Worm (Caenorhabditis elegans) whole organism, L4 larva: ENCODE measurements around the gene C27D6.15.
A peak's percentile ranks its signal among the peaks of the same experiment; 100 is the strongest.

ENCODE experiments used
- D1046.2 ChIP-seq: fragments of 200-800 bp; sonication (Bioruptor generic); IDR thresholded peaks from 2 replicates; pipeline ENCODE4 v1.3.6; 2022; ENCODE audit warnings: missing genetic modification characterization, missing compliant biosample characterization
- F10B5.3 ChIP-seq: sonication (generic microtip); optimal IDR thresholded peaks from 2 replicates; lab custom pipeline; 2016; ENCODE audit warnings: mild to moderate bottlenecking, missing genetic modification characterization, missing compliant biosample characterization
- F26F4.8 ChIP-seq: fragments of 200-800 bp; sonication (Bioruptor generic); conservative IDR thresholded peaks from 2 replicates; pipeline ENCODE4 v1.3.6; 2022; ENCODE audit warnings: missing genetic modification characterization, missing compliant biosample characterization
- T20F7.1 ChIP-seq: fragments of 200-800 bp; sonication (Bioruptor generic); optimal IDR thresholded peaks from 2 replicates; lab custom pipeline; 2018; ENCODE audit warnings: mild to moderate bottlenecking, missing genetic modification characterization, missing compliant biosample characterization
- T26A8.4 ChIP-seq: fragments of 200-800 bp; sonication (Bioruptor generic); IDR thresholded peaks from 2 replicates; pipeline ENCODE4 v1.3.6; 2022; ENCODE audit warnings: missing genetic modification characterization, missing compliant biosample characterization
- Y48G9A.11 ChIP-seq: fragments of 200-800 bp; sonication (Bioruptor generic); IDR thresholded peaks from 2 replicates; pipeline ENCODE4 v1.3.6; 2022; ENCODE audit warnings: missing genetic modification reagents, missing genetic modification characterization, missing compliant biosample characterization
- aha-1 ChIP-seq: fragments of 150-350 bp; peaks from one replicate; lab custom pipeline; 2014; ENCODE audit warnings: missing biosample characterization, missing genetic modification characterization
- ama-1 ChIP-seq: fragments of 150-350 bp; optimal IDR thresholded peaks from 2 replicates; lab custom pipeline; 2014; ENCODE audit warnings: inconsistent platforms, mixed read lengths
- attf-4 ChIP-seq: sonication (generic microtip); optimal IDR thresholded peaks from 3 replicates; lab custom pipeline; 2017; ENCODE audit warnings: missing biosample characterization, missing genetic modification characterization
- ceh-20 ChIP-seq: fragments of 200-800 bp; sonication (Bioruptor generic); IDR thresholded peaks from 2 replicates; pipeline ENCODE4 v1.3.6; 2022; ENCODE audit warnings: missing genetic modification reagents, missing genetic modification characterization, missing compliant biosample characterization
- ceh-44 ChIP-seq: fragments of 200-800 bp; sonication (Bioruptor generic); IDR thresholded peaks from 2 replicates; pipeline ENCODE4 v1.3.6; 2022; ENCODE audit warnings: missing genetic modification reagents, missing genetic modification characterization, missing compliant biosample characterization
- ceh-62 ChIP-seq: sonication (generic microtip); optimal IDR thresholded peaks from 2 replicates; lab custom pipeline; 2017; ENCODE audit warnings: missing biosample characterization, missing genetic modification characterization
- cey-2 ChIP-seq: sonication (generic microtip); optimal IDR thresholded peaks from 3 replicates; lab custom pipeline; 2017; ENCODE audit warnings: missing genetic modification characterization, mild to moderate bottlenecking, missing compliant biosample characterization, antibody characterized with exemption, borderline replicate concordance; ENCODE audit not compliant: insufficient read depth
- ctbp-1 ChIP-seq: fragments of 200-800 bp; sonication (Bioruptor generic); IDR thresholded peaks from 2 replicates; pipeline ENCODE4 v1.3.6; 2022; ENCODE audit warnings: missing genetic modification reagents, missing genetic modification characterization, missing compliant biosample characterization
- daf-16 ChIP-seq, 3 experiments: sonication (generic microtip); optimal IDR thresholded peaks; 2 replicates each; lab custom pipeline; 2016 to 2017; ENCODE audit warnings: missing genetic modification characterization in 3 of 3, missing genetic modification reagents in 3 of 3, mild to moderate bottlenecking in 2 of 3, missing compliant biosample characterization in 2 of 3, missing biosample characterization in 1 of 3, moderate library complexity in 1 of 3
- daf-19 ChIP-seq: fragments of 200-800 bp; sonication (Bioruptor generic); conservative IDR thresholded peaks from 2 replicates; pipeline ENCODE4 v1.3.6; 2022; ENCODE audit warnings: missing genetic modification characterization, missing compliant biosample characterization
- daf-8 ChIP-seq: fragments of 200-800 bp; sonication (Bioruptor generic); IDR thresholded peaks from 2 replicates; pipeline ENCODE4 v1.3.6; 2022; ENCODE audit warnings: missing genetic modification characterization, missing compliant biosample characterization
- dmd-8 ChIP-seq: fragments of 200-800 bp; sonication (Bioruptor generic); IDR thresholded peaks from 2 replicates; pipeline ENCODE4 v1.3.6; 2022; ENCODE audit warnings: missing genetic modification characterization, missing compliant biosample characterization
- dpl-1 ChIP-seq: fragments of 150-350 bp; optimal IDR thresholded peaks from 2 replicates; lab custom pipeline; 2014; ENCODE audit warnings: missing biosample characterization, missing genetic modification reagents, missing genetic modification characterization
- egl-43 ChIP-seq: fragments of 200-800 bp; sonication (Bioruptor generic); IDR thresholded peaks from 2 replicates; pipeline ENCODE4 v1.3.6; 2022; ENCODE audit warnings: missing genetic modification reagents, missing genetic modification characterization, missing compliant biosample characterization
- fos-1 ChIP-seq: fragments of 150-350 bp; optimal IDR thresholded peaks from 2 replicates; lab custom pipeline; 2014; ENCODE audit warnings: missing biosample characterization, missing genetic modification characterization
- gei-8 ChIP-seq: fragments of 200-800 bp; sonication (Bioruptor generic); optimal IDR thresholded peaks from 2 replicates; lab custom pipeline; 2018; ENCODE audit warnings: mild to moderate bottlenecking, missing genetic modification characterization, missing compliant biosample characterization
- hif-1 ChIP-seq, 2 experiments: sonication (generic microtip); optimal IDR thresholded peaks; 2 replicates each; lab custom pipeline; 2016 to 2017; ENCODE audit warnings: missing compliant biosample characterization in 2 of 2, missing genetic modification characterization in 2 of 2, missing genetic modification reagents in 2 of 2, missing genotype in 2 of 2, mild to moderate bottlenecking in 1 of 2
- hlh-11 ChIP-seq: fragments of 200-800 bp; sonication (Bioruptor generic); optimal IDR thresholded peaks from 2 replicates; lab custom pipeline; 2018; ENCODE audit warnings: mild to moderate bottlenecking, missing genetic modification characterization, missing compliant biosample characterization
- hmg-1.1 ChIP-seq: fragments of 200-800 bp; sonication (Bioruptor generic); IDR thresholded peaks from 2 replicates; pipeline ENCODE4 v1.3.6; 2022; ENCODE audit warnings: missing genetic modification reagents, missing genetic modification characterization, missing compliant biosample characterization
- jun-1 ChIP-seq: fragments of 150-350 bp; optimal IDR thresholded peaks from 2 replicates; lab custom pipeline; 2014; ENCODE audit warnings: missing biosample characterization, missing genetic modification reagents, missing genetic modification characterization
- lim-7 ChIP-seq: fragments of 200-800 bp; sonication (Bioruptor generic); IDR thresholded peaks from 2 replicates; pipeline ENCODE4 v1.3.6; 2022; ENCODE audit warnings: missing genetic modification characterization, missing compliant biosample characterization
- lin-15B ChIP-seq: fragments of 150-350 bp; sonication (generic microtip); optimal IDR thresholded peaks from 3 replicates; lab custom pipeline; 2014; ENCODE audit warnings: missing biosample characterization, missing genetic modification characterization
- lin-38 ChIP-seq: fragments of 200-800 bp; sonication (Bioruptor generic); IDR thresholded peaks from 2 replicates; pipeline ENCODE4 v1.3.6; 2022; ENCODE audit warnings: missing genetic modification reagents, missing genetic modification characterization, missing compliant biosample characterization
- lin-39 ChIP-seq: fragments of 150-350 bp; optimal IDR thresholded peaks from 2 replicates; lab custom pipeline; 2014; ENCODE audit warnings: missing biosample characterization, missing genetic modification reagents, missing genetic modification characterization
- madf-5 ChIP-seq, 2 experiments: fragments of 200-800 bp; sonication (Bioruptor generic); IDR thresholded peaks; 2 replicates each; pipeline ENCODE4 v1.3.6; 2022; ENCODE audit warnings: missing compliant biosample characterization in 2 of 2, missing genetic modification characterization in 2 of 2
- madf-9 ChIP-seq: fragments of 200-800 bp; sonication (Bioruptor generic); conservative IDR thresholded peaks from 2 replicates; pipeline ENCODE4 v1.3.6; 2022; ENCODE audit warnings: missing genetic modification reagents, missing genetic modification characterization, missing compliant biosample characterization
- mdt-29 ChIP-seq: fragments of 200-800 bp; sonication (Bioruptor generic); IDR thresholded peaks from 2 replicates; pipeline ENCODE4 v1.3.6; 2022; ENCODE audit warnings: missing genetic modification reagents, missing genetic modification characterization, missing compliant biosample characterization
- mep-1 ChIP-seq: fragments of 150-350 bp; sonication (generic microtip); optimal IDR thresholded peaks from 3 replicates; lab custom pipeline; 2014; ENCODE audit warnings: missing biosample characterization, missing genetic modification characterization
- mes-2 ChIP-seq: sonication (generic microtip); optimal IDR thresholded peaks from 2 replicates; lab custom pipeline; 2016; ENCODE audit warnings: missing genotype, mild to moderate bottlenecking, missing genetic modification characterization, missing compliant biosample characterization; ENCODE audit not compliant: poor library complexity, severe bottlenecking
- mxl-2 ChIP-seq: fragments of 200-800 bp; sonication (Bioruptor generic); conservative IDR thresholded peaks from 2 replicates; pipeline ENCODE4 v1.3.6; 2022; ENCODE audit warnings: missing genetic modification reagents, missing genetic modification characterization, missing compliant biosample characterization
- nhr-102 ChIP-seq: sonication (generic microtip); optimal IDR thresholded peaks from 2 replicates; lab custom pipeline; 2016; ENCODE audit warnings: mild to moderate bottlenecking, missing genetic modification characterization, moderate library complexity, missing compliant biosample characterization
- nhr-11 ChIP-seq: fragments of 150-350 bp; optimal IDR thresholded peaks from 2 replicates; lab custom pipeline; 2014; ENCODE audit warnings: missing biosample characterization, missing genetic modification characterization
- nhr-237 ChIP-seq: sonication (generic microtip); optimal IDR thresholded peaks from 2 replicates; lab custom pipeline; 2017; ENCODE audit warnings: missing biosample characterization, missing genetic modification characterization
- nhr-41 ChIP-seq: fragments of 200-800 bp; sonication (Bioruptor generic); IDR thresholded peaks from 2 replicates; pipeline ENCODE4 v1.3.6; 2022; ENCODE audit warnings: missing genetic modification reagents, missing genetic modification characterization, missing compliant biosample characterization
- nhr-6 ChIP-seq: fragments of 150-350 bp; optimal IDR thresholded peaks from 2 replicates; lab custom pipeline; 2014; ENCODE audit warnings: missing biosample characterization, missing genetic modification characterization
- saeg-2 ChIP-seq: fragments of 200-800 bp; sonication (Bioruptor generic); IDR thresholded peaks from 2 replicates; pipeline ENCODE4 v1.3.6; 2022; ENCODE audit warnings: missing genetic modification reagents, missing genetic modification characterization, missing compliant biosample characterization
- sdz-12 ChIP-seq: fragments of 200-800 bp; sonication (Bioruptor generic); optimal IDR thresholded peaks from 2 replicates; lab custom pipeline; 2018; ENCODE audit warnings: mild to moderate bottlenecking, missing genetic modification characterization, missing compliant biosample characterization
- set-16 ChIP-seq: fragments of 200-800 bp; sonication (Bioruptor generic); IDR thresholded peaks from 2 replicates; pipeline ENCODE4 v1.3.6; 2022; ENCODE audit warnings: missing genetic modification reagents, missing genetic modification characterization, missing compliant biosample characterization
- snpc-4 ChIP-seq: fragments of 150-350 bp; optimal IDR thresholded peaks from 2 replicates; lab custom pipeline; 2014; ENCODE audit warnings: missing biosample characterization, missing genetic modification characterization
- spr-1 ChIP-seq: sonication (generic microtip); optimal IDR thresholded peaks from 2 replicates; lab custom pipeline; 2016; ENCODE audit warnings: mild to moderate bottlenecking, missing genetic modification characterization, missing compliant biosample characterization
- tag-97 ChIP-seq: fragments of 200-800 bp; sonication (Bioruptor generic); IDR thresholded peaks from 2 replicates; pipeline ENCODE4 v1.3.6; 2022; ENCODE audit warnings: missing genetic modification characterization, missing compliant biosample characterization
- zfp-2 ChIP-seq: sonication (generic microtip); optimal IDR thresholded peaks from 2 replicates; lab custom pipeline; 2016; ENCODE audit warnings: mild to moderate bottlenecking, missing genetic modification characterization, missing compliant biosample characterization
- zfp-3 ChIP-seq: fragments of 200-800 bp; sonication (Bioruptor generic); conservative IDR thresholded peaks from 2 replicates; pipeline ENCODE4 v1.3.6; 2022; ENCODE audit warnings: missing genetic modification reagents, missing genetic modification characterization, missing compliant biosample characterization
- zip-2 ChIP-seq: fragments of 150-350 bp; optimal IDR thresholded peaks from 2 replicates; lab custom pipeline; 2014; ENCODE audit warnings: missing biosample characterization, missing genetic modification characterization
- ztf-11 ChIP-seq: fragments of 150-350 bp; optimal IDR thresholded peaks from 2 replicates; lab custom pipeline; 2014; ENCODE audit warnings: missing biosample characterization, missing genetic modification characterization
- ztf-7 ChIP-seq: fragments of 150-350 bp; optimal IDR thresholded peaks from 2 replicates; lab custom pipeline; 2014; ENCODE audit warnings: missing biosample characterization, missing genetic modification characterization

C27D6.15 gene

DNA sequence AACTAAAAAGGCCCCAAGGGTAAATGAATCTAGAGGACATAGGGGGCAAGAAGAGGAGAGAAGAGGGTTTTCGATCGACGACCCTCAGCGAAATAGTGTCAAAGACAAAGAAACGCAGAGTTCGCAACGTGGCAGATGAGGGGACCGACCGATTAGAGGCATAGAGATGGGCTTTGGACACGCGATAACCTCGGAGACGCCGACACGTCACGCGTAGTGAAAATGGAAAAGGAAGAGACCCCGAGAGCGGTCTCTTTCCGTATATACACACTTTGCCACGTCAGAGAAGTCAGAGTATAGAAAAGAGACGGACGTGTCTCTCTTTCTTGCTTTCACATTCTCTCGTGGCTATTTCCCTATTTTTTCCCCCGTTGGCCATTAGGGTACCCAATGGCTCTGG, 9.8 kb downstream of the C27D6.15 start (continued):
- TF ChIP-seq ceh-44 (GFP tag; lab: Robert Waterston, UW): 0 out of 2 replicates have a peak, but pooled peaks have one; percentile 19
- TF ChIP-seq lim-7 (GFP tag; lab: Robert Waterston, UW): no peak
- TF ChIP-seq zip-2 (tag; lab: Kevin White, UChicago): no peak
- peak; percentile 75 for TF ChIP-seq nhr-11 (tag; lab: Kevin White, UChicago)
- TF ChIP-seq hmg-1.1 (GFP tag; lab: Robert Waterston, UW): peak; percentile 85
- no peak for TF ChIP-seq lin-15B
- no peak for TF ChIP-seq lin-39 (tag; lab: Kevin White, UChicago)
- no peak for TF ChIP-seq nhr-41
- peak; percentile 48 for TF ChIP-seq lin-38 (GFP tag; lab: Robert Waterston, UW)
- TF ChIP-seq ama-1 (lab: Kevin White, UChicago): no peak
- TF ChIP-seq cey-2 (tag; lab: Kevin White, UChicago): no peak
- TF ChIP-seq dmd-8 (GFP tag; lab: Robert Waterston, UW): no peak
- TF ChIP-seq hif-1 (tag; optimal IDR thresholded peaks at IDR 0.05; lab: Kevin White, UChicago): peak in 1 of 2 experiments; percentile 58
- TF ChIP-seq daf-19: no peak
- TF ChIP-seq mxl-2 (GFP tag; lab: Robert Waterston, UW): no peak
- TF ChIP-seq F26F4.8: no peak
- 0 out of 2 replicates have a peak, but pooled peaks have one; percentile 47 for TF ChIP-seq zfp-3 (GFP tag; lab: Robert Waterston, UW)
- peak; percentile 56 for TF ChIP-seq mes-2 (tag; lab: Kevin White, UChicago)
- TF ChIP-seq daf-8 (GFP tag; lab: Robert Waterston, UW): no peak
- TF ChIP-seq ztf-11: no peak
- no peak for TF ChIP-seq ztf-7 (tag; lab: Kevin White, UChicago)
- TF ChIP-seq daf-16 (GFP tag; optimal IDR thresholded peaks at IDR 0.05; lab: Kevin White, UChicago): no peak
- peak; percentile 1 for TF ChIP-seq daf-16 (tag; optimal IDR thresholded peaks at IDR 0.05; lab: Kevin White, UChicago)
- peak; percentile 78 for TF ChIP-seq egl-43 (GFP tag; lab: Robert Waterston, UW)
- no peak for TF ChIP-seq saeg-2 (GFP tag; lab: Robert Waterston, UW)
- no peak for TF ChIP-seq Y48G9A.11 (GFP tag; lab: Robert Waterston, UW)
- TF ChIP-seq nhr-237: no peak
- TF ChIP-seq hlh-11 (tag; lab: Kevin White, UChicago): peak; percentile 85
- peak; percentile 45 for TF ChIP-seq spr-1 (tag; lab: Kevin White, UChicago)
- TF ChIP-seq jun-1 (tag; lab: Kevin White, UChicago): no peak
- no peak for TF ChIP-seq tag-97 (GFP tag; lab: Robert Waterston, UW)
- TF ChIP-seq D1046.2 (GFP tag; lab: Robert Waterston, UW): 0 out of 2 replicates have a peak, but pooled peaks have one; percentile 4
- TF ChIP-seq snpc-4 (tag; lab: Kevin White, UChicago): no peak
- peak; percentile 59; the same call in 1 of the 2 replicates for TF ChIP-seq set-16
- peak; percentile 78 for TF ChIP-seq mep-1 (tag; lab: Kevin White, UChicago)
- TF ChIP-seq ceh-20 (GFP tag; lab: Robert Waterston, UW): peak; percentile 67; the same call in 1 of the 2 replicates
- TF ChIP-seq madf-9 (GFP tag; lab: Robert Waterston, UW): no peak
- peak; percentile 31 for TF ChIP-seq dpl-1 (GFP tag; lab: Kevin White, UChicago)
- TF ChIP-seq nhr-102 (tag; lab: Kevin White, UChicago): no peak
- TF ChIP-seq fos-1 (tag; lab: Kevin White, UChicago): no peak
- TF ChIP-seq zfp-2: peak; percentile 19
- no peak for TF ChIP-seq mdt-29 (GFP tag; lab: Robert Waterston, UW)
- TF ChIP-seq sdz-12: no peak
- 0 out of 2 replicates have a peak, but pooled peaks have one; percentile 27 for TF ChIP-seq T26A8.4 (GFP tag; lab: Robert Waterston, UW)
- TF ChIP-seq aha-1: peak; percentile 98
- peak; percentile 88 for TF ChIP-seq ctbp-1 (GFP tag; lab: Robert Waterston, UW)
- no peak for TF ChIP-seq nhr-6 (tag; lab: Kevin White, UChicago)
- no peak for TF ChIP-seq F10B5.3
- TF ChIP-seq ceh-62 (tag; lab: Kevin White, UChicago): no peak
- no peak for TF ChIP-seq madf-5 (GFP tag; IDR thresholded peaks at IDR 0.05; lab: Robert Waterston, UW)
- TF ChIP-seq attf-4 (tag; lab: Kevin White, UChicago): no peak
- TF ChIP-seq T20F7.1 (GFP tag; lab: Kevin White, UChicago): peak; percentile 7
- no peak for TF ChIP-seq gei-8 (GFP tag; lab: Kevin White, UChicago)
